Fruit fly (Drosophila melanogaster) ovary, adult (tissue): ENCODE data around the gene CG34433.

Experiments used
- CG17801 ChIP-seq: fragments of 200-800 bp; optimal IDR thresholded peaks from 2 replicates; lab custom pipeline; 2019; ENCODE audit warnings: missing biosample characterization, mild to moderate bottlenecking, missing genetic modification characterization, moderate library complexity; ENCODE audit not compliant: partially characterized antibody

The CG34433 gene

DNA sequence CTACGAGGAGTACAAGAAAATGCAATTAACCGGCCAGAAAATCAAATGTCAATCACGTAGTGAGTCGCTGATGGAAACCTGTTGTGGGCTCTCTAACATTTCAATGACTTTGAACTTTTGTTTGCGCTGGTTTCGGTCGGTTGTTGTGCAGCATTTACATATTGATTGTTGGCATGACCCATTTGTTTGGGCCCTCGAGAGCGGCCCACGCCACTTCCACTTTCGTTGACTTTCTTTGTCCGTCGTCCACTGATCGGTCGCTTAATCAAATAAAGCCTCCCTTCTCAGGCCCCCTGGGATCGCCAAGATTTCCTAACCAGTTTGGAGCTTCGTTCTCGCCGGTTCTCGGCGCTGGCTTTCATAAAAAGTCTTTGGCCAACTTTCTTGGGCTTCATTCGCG, 40.5 kb downstream of the CG34433 start, which contains the start of gene Spn100A:
Gene Spn100A, plus strand, starts transcription at position 392 of the 400 bp plus-strand sequence.
- no peak for TF ChIP-seq CG17801 (GFP tag; lab: Kevin White, UChicago)

DNA sequence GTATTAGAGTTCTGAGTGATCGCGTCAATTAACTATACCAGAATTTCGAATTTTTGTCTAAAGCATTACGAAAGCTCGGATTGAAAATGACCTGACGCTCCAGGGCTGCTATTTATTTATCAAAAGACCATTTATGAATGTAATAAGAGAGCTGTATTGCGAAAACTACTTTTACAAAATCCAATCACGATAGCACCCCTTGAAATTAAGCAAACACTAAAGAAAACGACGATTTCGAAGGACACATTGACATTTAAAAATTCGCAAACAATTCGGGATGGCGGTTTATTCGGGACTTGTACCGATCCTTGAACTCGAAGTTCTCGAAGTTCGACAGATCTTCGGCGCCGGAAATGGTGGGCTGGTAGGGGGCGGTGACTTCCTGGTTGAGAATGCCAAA, 45.6 kb downstream of the CG34433 start, which contains the start of gene CG12069:
Gene CG12069, minus strand, starts transcription at position 101 of the 400 bp plus-strand sequence.
- TF ChIP-seq CG17801 (GFP tag; lab: Kevin White, UChicago): no peak

DNA sequence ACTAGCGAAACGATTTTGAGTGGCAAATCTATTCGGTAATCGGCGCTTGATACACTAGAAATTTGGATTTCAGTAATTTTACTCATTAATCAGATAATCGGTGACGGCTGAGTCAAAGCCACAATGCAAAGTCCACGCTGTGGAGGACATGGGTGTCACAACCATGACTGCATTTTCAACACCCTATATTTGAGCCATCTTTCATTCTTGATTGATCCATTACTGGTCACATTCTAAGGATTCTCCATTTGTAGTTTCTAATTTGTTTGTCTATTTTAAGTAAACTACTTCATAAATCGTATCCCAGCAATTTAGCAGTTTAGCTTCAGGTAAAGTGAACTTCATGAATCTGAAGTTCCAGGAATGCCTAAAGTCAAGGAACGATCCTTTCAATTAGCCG, 47.3 kb downstream of the CG34433 start, which contains the start of gene Pka-C2:
Gene Pka-C2, minus strand, starts transcription at position 101 of the 400 bp plus-strand sequence.
- TF ChIP-seq CG17801 (GFP tag; lab: Kevin White, UChicago): no peak

DNA sequence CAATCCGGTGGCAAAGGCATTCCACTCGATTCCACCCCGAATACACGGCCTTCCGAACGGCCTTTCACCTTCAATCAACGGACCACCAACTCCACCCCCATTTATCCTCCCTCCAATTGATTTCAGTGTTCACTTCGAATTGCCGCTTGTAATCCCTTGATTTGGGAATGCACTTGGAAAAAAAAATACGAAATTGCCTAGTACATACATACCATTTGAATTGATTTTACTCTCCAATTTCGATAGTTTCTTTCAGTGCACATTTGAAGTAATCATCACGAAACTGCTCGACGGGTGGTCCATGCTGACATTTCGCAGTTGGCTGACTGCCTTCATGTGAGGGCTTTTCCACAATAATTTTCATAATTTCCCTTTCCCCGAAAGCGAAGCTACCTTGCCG, 49.4 kb downstream of the CG34433 start:
- no peak for TF ChIP-seq CG17801 (GFP tag; lab: Kevin White, UChicago)
